Worm (Caenorhabditis elegans) whole organism, late embryonic: Measurements from ENCODE around the gene F56D6.19.
"Not testable (repeated sequence)": the region's sequence is repeated elsewhere in the genome, so short reads cannot be mapped to it uniquely, and the experiment has no call there.

Experiments
- C08G9.2 ChIP-seq: sonication (generic microtip); optimal IDR thresholded peaks from 2 replicates; lab custom pipeline; 2016; ENCODE audit warnings: mild to moderate bottlenecking, missing genetic modification characterization, moderate library complexity, missing compliant biosample characterization
- C38D4.7 ChIP-seq: fragments of 200-800 bp; sonication (Bioruptor generic); optimal IDR thresholded peaks from 2 replicates; lab custom pipeline; 2018; ENCODE audit warnings: mild to moderate bottlenecking, missing genetic modification characterization, moderate library complexity, missing compliant biosample characterization
- K02D7.2 ChIP-seq: sonication (generic microtip); optimal IDR thresholded peaks from 2 replicates; lab custom pipeline; 2017; ENCODE audit warnings: mild to moderate bottlenecking, missing genetic modification characterization, missing compliant biosample characterization
- T23F11.4 ChIP-seq: fragments of 200-800 bp; sonication (Bioruptor generic); optimal IDR thresholded peaks from 2 replicates; lab custom pipeline; 2018; ENCODE audit warnings: mild to moderate bottlenecking, missing genetic modification characterization, missing compliant biosample characterization
- ceh-14 ChIP-seq: sonication (generic microtip); optimal IDR thresholded peaks from 2 replicates; lab custom pipeline; 2016; ENCODE audit warnings: missing genotype, missing genetic modification characterization, missing compliant biosample characterization
- ceh-19 ChIP-seq: fragments of 200-800 bp; sonication (Bioruptor generic); optimal IDR thresholded peaks from 2 replicates; lab custom pipeline; 2018; ENCODE audit warnings: mild to moderate bottlenecking, missing genetic modification characterization, missing compliant biosample characterization
- ceh-24 ChIP-seq: sonication (generic microtip); optimal IDR thresholded peaks from 2 replicates; lab custom pipeline; 2016; ENCODE audit warnings: mild to moderate bottlenecking, missing genetic modification characterization, missing compliant biosample characterization
- ceh-30 ChIP-seq: fragments of 150-350 bp; optimal IDR thresholded peaks from 2 replicates; lab custom pipeline; 2014; ENCODE audit warnings: missing biosample characterization, missing genetic modification characterization
- ceh-34 ChIP-seq: sonication (generic microtip); optimal IDR thresholded peaks from 2 replicates; lab custom pipeline; 2016; ENCODE audit warnings: mild to moderate bottlenecking, missing genetic modification characterization, missing compliant biosample characterization
- ceh-6 ChIP-seq: fragments of 200-800 bp; sonication (Bioruptor generic); optimal IDR thresholded peaks from 2 replicates; lab custom pipeline; 2018; ENCODE audit warnings: mild to moderate bottlenecking, missing genetic modification characterization, missing compliant biosample characterization
- eyg-1 ChIP-seq: sonication (generic microtip); optimal IDR thresholded peaks from 2 replicates; lab custom pipeline; 2016; ENCODE audit warnings: missing genotype, missing genetic modification characterization, missing compliant biosample characterization
- fkh-10 ChIP-seq: fragments of 150-350 bp; optimal IDR thresholded peaks from 2 replicates; lab custom pipeline; 2014; ENCODE audit warnings: missing biosample characterization, missing genetic modification reagents, missing genetic modification characterization
- fkh-6 ChIP-seq: sonication (generic microtip); optimal IDR thresholded peaks from 2 replicates; lab custom pipeline; 2016; ENCODE audit warnings: missing genetic modification characterization, missing compliant biosample characterization
- gmeb-2 ChIP-seq: sonication (generic microtip); optimal IDR thresholded peaks from 2 replicates; lab custom pipeline; 2016; ENCODE audit warnings: missing genetic modification characterization, inconsistent platforms, missing compliant biosample characterization
- hlh-13 ChIP-seq: fragments of 200-800 bp; sonication (Bioruptor generic); optimal IDR thresholded peaks from 2 replicates; lab custom pipeline; 2018; ENCODE audit warnings: mild to moderate bottlenecking, missing genetic modification characterization, missing compliant biosample characterization
- hlh-8 ChIP-seq: sonication (generic microtip); optimal IDR thresholded peaks from 2 replicates; lab custom pipeline; 2016; ENCODE audit warnings: missing genotype, missing genetic modification characterization, missing compliant biosample characterization
- madf-2 ChIP-seq: sonication (generic microtip); optimal IDR thresholded peaks from 2 replicates; lab custom pipeline; 2017; ENCODE audit warnings: missing genetic modification characterization, missing compliant biosample characterization
- nfya-1 ChIP-seq: sonication (generic microtip); optimal IDR thresholded peaks from 2 replicates; lab custom pipeline; 2017; ENCODE audit warnings: missing genetic modification characterization, mild to moderate bottlenecking, missing compliant biosample characterization, antibody characterized with exemption, moderate library complexity
- nhr-232 ChIP-seq: sonication (generic microtip); optimal IDR thresholded peaks from 2 replicates; lab custom pipeline; 2016; ENCODE audit warnings: missing genetic modification characterization, missing compliant biosample characterization
- pha-2 ChIP-seq: sonication (generic microtip); optimal IDR thresholded peaks from 2 replicates; lab custom pipeline; 2017; ENCODE audit warnings: mild to moderate bottlenecking, missing genetic modification characterization, missing compliant biosample characterization
- pha-4 ChIP-seq: fragments of 150-350 bp; optimal IDR thresholded peaks from 2 replicates; lab custom pipeline; 2018; ENCODE audit warnings: missing biosample characterization, missing genetic modification reagents, missing genetic modification characterization
- pros-1 ChIP-seq: fragments of 150-350 bp; optimal IDR thresholded peaks from 2 replicates; lab custom pipeline; 2014; ENCODE audit warnings: missing biosample characterization, missing genetic modification reagents, missing genetic modification characterization
- rnt-1 ChIP-seq: sonication (generic microtip); optimal IDR thresholded peaks from 2 replicates; lab custom pipeline; 2016; ENCODE audit warnings: missing genetic modification characterization, missing compliant biosample characterization
- sdc-2 ChIP-seq: sonication (generic microtip); optimal IDR thresholded peaks from 2 replicates; lab custom pipeline; 2016; ENCODE audit warnings: missing genotype, missing genetic modification characterization, missing compliant biosample characterization
- sox-2 ChIP-seq: fragments of 200-800 bp; sonication (Bioruptor generic); IDR thresholded peaks from 2 replicates; pipeline ENCODE4 v1.3.6; 2022; ENCODE audit warnings: missing genetic modification reagents, missing genetic modification characterization, missing compliant biosample characterization
- syd-9 ChIP-seq: sonication (generic microtip); optimal IDR thresholded peaks from 2 replicates; lab custom pipeline; 2016; ENCODE audit warnings: mild to moderate bottlenecking, missing genetic modification characterization, moderate library complexity, missing compliant biosample characterization
- tbx-2 ChIP-seq: sonication (generic microtip); optimal IDR thresholded peaks from 2 replicates; lab custom pipeline; 2016; ENCODE audit warnings: missing genetic modification characterization, missing compliant biosample characterization
- unc-3 ChIP-seq, 2 experiments: fragments of 200-800 bp in 1 of 2; sonication (Bioruptor generic) in 1 of 2; sonication (generic microtip) in 1 of 2; conservative IDR thresholded peaks in 1 of 2; optimal IDR thresholded peaks in 1 of 2; 2 replicates each; pipeline versions ENCODE4 v1.3.6 to Lab custom; 2016 to 2022; ENCODE audit warnings: missing compliant biosample characterization in 2 of 2, missing genetic modification characterization in 2 of 2, missing genetic modification reagents in 1 of 2
- unc-42 ChIP-seq: sonication (generic microtip); optimal IDR thresholded peaks from 2 replicates; lab custom pipeline; 2016; ENCODE audit warnings: missing genotype, missing genetic modification characterization, missing compliant biosample characterization
- unc-86 ChIP-seq: sonication (generic microtip); optimal IDR thresholded peaks from 2 replicates; lab custom pipeline; 2016; ENCODE audit warnings: missing genetic modification characterization, missing compliant biosample characterization
- ztf-16 ChIP-seq: sonication (generic microtip); optimal IDR thresholded peaks from 2 replicates; lab custom pipeline; 2017; ENCODE audit warnings: missing genetic modification characterization, missing compliant biosample characterization

F56D6.19 gene

ce11 chrIV:3919506-3919905, 4.9 kb downstream of the F56D6.19 start, which contains the start of gene srz-19:
Gene srz-19, plus strand, starts transcription at chrIV:3919806.
- no peak for TF ChIP-seq ceh-14 (tag; lab: Kevin White, UChicago)
- TF ChIP-seq unc-3 (GFP tag; conservative IDR thresholded peaks at IDR 0.05; lab: Robert Waterston, UW), result no peak
- TF ChIP-seq unc-3 (tag; optimal IDR thresholded peaks at IDR 0.05; lab: Kevin White, UChicago), result no peak
- TF ChIP-seq pros-1 (tag; lab: Kevin White, UChicago), result no peak
- no peak for TF ChIP-seq fkh-6
- TF ChIP-seq ceh-34 (tag; lab: Kevin White, UChicago), result no peak
- no peak for TF ChIP-seq hlh-13
- no peak for TF ChIP-seq unc-86 (tag; lab: Kevin White, UChicago)
- TF ChIP-seq madf-2 (tag; lab: Kevin White, UChicago), result no peak
- no peak for TF ChIP-seq ztf-16 (tag; lab: Kevin White, UChicago)
- TF ChIP-seq hlh-8 (tag; lab: Kevin White, UChicago), result no peak
- TF ChIP-seq nfya-1, result no peak
- TF ChIP-seq ceh-19 (GFP tag; lab: Kevin White, UChicago), result no peak
- no peak for TF ChIP-seq tbx-2 (tag; lab: Kevin White, UChicago)
- TF ChIP-seq C38D4.7 (GFP tag; lab: Kevin White, UChicago), result no peak
- no peak for TF ChIP-seq T23F11.4 (GFP tag; lab: Kevin White, UChicago)

ce11 chrIV:3921898-3922297, 7.3 kb downstream of the F56D6.19 start, which contains the start of gene clec-67:
Gene clec-67, plus strand, starts transcription at chrIV:3922165.
- TF ChIP-seq sox-2, result no peak
- no peak for TF ChIP-seq K02D7.2 (tag; lab: Kevin White, UChicago)
- no peak for TF ChIP-seq pros-1 (tag; lab: Kevin White, UChicago)
- TF ChIP-seq, all 69 proteins: peak for 0

ce11 chrIV:3926117-3926516, 11.6 kb downstream of the F56D6.19 start, which contains the start of gene clec-68:
Gene clec-68, plus strand, starts transcription at chrIV:3926417.
- TF ChIP-seq unc-86 (tag; lab: Kevin White, UChicago) (no peak), ceh-6 (GFP tag; lab: Kevin White, UChicago) (no peak), sdc-2 (tag; lab: Kevin White, UChicago) (no peak), C38D4.7 (GFP tag; lab: Kevin White, UChicago) (no peak), ceh-30 (tag; lab: Kevin White, UChicago) (no peak), T23F11.4 (GFP tag; lab: Kevin White, UChicago) (no peak), hlh-8 (tag; lab: Kevin White, UChicago) (no peak), pha-2 (tag; lab: Kevin White, UChicago) (no peak), pha-4 (no peak), C08G9.2 (tag; lab: Kevin White, UChicago) (no peak), madf-2 (tag; lab: Kevin White, UChicago) (no peak), ceh-24 (no peak), K02D7.2 (tag; lab: Kevin White, UChicago) (no peak), ceh-19 (GFP tag; lab: Kevin White, UChicago) (no peak), syd-9 (no peak), fkh-10 (GFP tag; lab: Kevin White, UChicago) (no peak), eyg-1 (no peak)

ce11 chrIV:3932408-3932807, 17.8 kb downstream of the F56D6.19 start, which contains the start of gene clec-70:
Gene clec-70, plus strand, starts transcription at chrIV:3932708.
- TF ChIP-seq gmeb-2 (tag; lab: Kevin White, UChicago); sox-2; rnt-1 (tag; lab: Kevin White, UChicago): not testable (repeated sequence)

- TF ChIP-seq rnt-1 (tag; lab: Kevin White, UChicago), result no peak
- TF ChIP-seq unc-42 (tag; lab: Kevin White, UChicago), result no peak
- TF ChIP-seq nhr-232, result no peak
These were observed 22.5 kb downstream of the F56D6.19 start, which contains the start of gene clec-71 for ce11 chrIV:3937097-3937496. Gene clec-71, plus strand, starts transcription at chrIV:3937458.
